Worm (Caenorhabditis elegans): ENCODE data around the gene C55A6.11.

C55A6.11 gene

ce11 chrV:11525338-11525737 lies 5.0 kb downstream of the C55A6.11 start:
- TF ChIP-seq lsy-2 (tag; optimal IDR thresholded peaks at IDR 0.05) (no peak), blmp-1 (tag; optimal IDR thresholded peaks at IDR 0.05) (peak; percentile 70), tbx-8 (GFP tag; optimal IDR thresholded peaks at IDR 0.05) (no peak), ceh-43 (GFP tag; optimal IDR thresholded peaks at IDR 0.05) (no peak), nhr-2 (tag; optimal IDR thresholded peaks at IDR 0.05) (no peak), ztf-11 (tag; optimal IDR thresholded peaks at IDR 0.05) (no peak), ceh-39 (tag; optimal IDR thresholded peaks at IDR 0.05) (no peak), ham-2 (GFP tag; optimal IDR thresholded peaks at IDR 0.05) (peak; percentile 44), hlh-1 (tag; optimal IDR thresholded peaks at IDR 0.05) (no peak), M03D4.4 (tag; optimal IDR thresholded peaks at IDR 0.05) (no peak), unc-39 (tag; optimal IDR thresholded peaks at IDR 0.05) (no peak), sptf-1 (tag; optimal IDR thresholded peaks at IDR 0.05) (peak; percentile 28), cnd-1 (tag; optimal IDR thresholded peaks at IDR 0.05) (no peak)

- TF ChIP-seq nhr-12 (tag; optimal IDR thresholded peaks at IDR 0.05) (no peak), nhr-237 (tag; optimal IDR thresholded peaks at IDR 0.05) (no peak)
These were observed 6.7 kb downstream of the C55A6.11 start for ce11 chrV:11526927-11527491.

ce11 chrV:11527531-11527930 lies 7.2 kb downstream of the C55A6.11 start, which contains the start of gene ccch-1:
Gene ccch-1 (plus strand): TSS chrV:11527831.
- no peak for TF ChIP-seq snpc-4 (tag; optimal IDR thresholded peaks at IDR 0.05)
- TF ChIP-seq ceh-83 (GFP tag; optimal IDR thresholded peaks at IDR 0.05) = no peak
- no peak for TF ChIP-seq unc-39 (tag; optimal IDR thresholded peaks at IDR 0.05)
- no peak for TF ChIP-seq ztf-11 (tag; optimal IDR thresholded peaks at IDR 0.05)
- no peak for TF ChIP-seq ces-1 (GFP tag; optimal IDR thresholded peaks at IDR 0.05)
- TF ChIP-seq flh-1 (GFP tag; optimal IDR thresholded peaks at IDR 0.05) = no peak
- TF ChIP-seq ceh-39 (tag; optimal IDR thresholded peaks at IDR 0.05) = no peak
- no peak for TF ChIP-seq ceh-43 (GFP tag; optimal IDR thresholded peaks at IDR 0.05)
- no peak for TF ChIP-seq sptf-1 (tag; optimal IDR thresholded peaks at IDR 0.05)
- TF ChIP-seq unc-120 (tag; optimal IDR thresholded peaks at IDR 0.05; ENCODE audit: poor library complexity, severe bottlenecking) = no peak
- no peak for TF ChIP-seq blmp-1 (tag; optimal IDR thresholded peaks at IDR 0.05)
- TF ChIP-seq lin-32 (GFP tag; optimal IDR thresholded peaks at IDR 0.05) = no peak
- TF ChIP-seq bed-3 (GFP tag; optimal IDR thresholded peaks at IDR 0.05) = no peak

- TF ChIP-seq M03D4.4 (tag; optimal IDR thresholded peaks at IDR 0.05) (no peak), drap-1 (GFP tag; optimal IDR thresholded peaks at IDR 0.05) (no peak), bed-3 (GFP tag; optimal IDR thresholded peaks at IDR 0.05) (no peak), lin-13 (tag; optimal IDR thresholded peaks at IDR 0.05) (no peak), unc-120 (tag; optimal IDR thresholded peaks at IDR 0.05; ENCODE audit: poor library complexity, severe bottlenecking) (peak; percentile 19), elt-1 (tag; optimal IDR thresholded peaks at IDR 0.05; ENCODE audit: borderline replicate concordance, insufficient read depth) (no peak), ham-2 (GFP tag; optimal IDR thresholded peaks at IDR 0.05) (no peak), zip-8 (tag; optimal IDR thresholded peaks at IDR 0.05) (no peak), ceh-83 (GFP tag; optimal IDR thresholded peaks at IDR 0.05) (no peak), lsy-2 (tag; optimal IDR thresholded peaks at IDR 0.05) (no peak), mls-2 (tag; optimal IDR thresholded peaks at IDR 0.05) (no peak), nhr-2 (tag; optimal IDR thresholded peaks at IDR 0.05) (no peak), hlh-1 (tag; optimal IDR thresholded peaks at IDR 0.05) (peak; percentile 11), flh-1 (GFP tag; optimal IDR thresholded peaks at IDR 0.05) (no peak), elt-3 (tag; optimal IDR thresholded peaks at IDR 0.05) (no peak)
These were observed 8.5 kb downstream of the C55A6.11 start for ce11 chrV:11528633-11529327.

ce11 chrV:11529541-11529940 lies 9.2 kb downstream of the C55A6.11 start:
- TF ChIP-seq nhr-237 (tag; optimal IDR thresholded peaks at IDR 0.05) (peak; percentile 27), tbx-8 (GFP tag; optimal IDR thresholded peaks at IDR 0.05) (no peak), nhr-76 (tag; optimal IDR thresholded peaks at IDR 0.05) (no peak)
